Worm (Caenorhabditis elegans) whole organism, L4/young adult: ENCODE results near the gene fbxc-31.

Experiments
- dao-5 ChIP-seq: sonication (generic microtip); optimal IDR thresholded peaks from 2 replicates; lab custom pipeline; 2016; ENCODE audit warnings: missing genotype, missing genetic modification characterization, moderate library complexity, missing compliant biosample characterization
- him-1 ChIP-seq: sonication (generic microtip); optimal IDR thresholded peaks from 2 replicates; lab custom pipeline; 2016; ENCODE audit warnings: missing genotype, missing genetic modification reagents, missing genetic modification characterization, missing compliant biosample characterization

DNA sequence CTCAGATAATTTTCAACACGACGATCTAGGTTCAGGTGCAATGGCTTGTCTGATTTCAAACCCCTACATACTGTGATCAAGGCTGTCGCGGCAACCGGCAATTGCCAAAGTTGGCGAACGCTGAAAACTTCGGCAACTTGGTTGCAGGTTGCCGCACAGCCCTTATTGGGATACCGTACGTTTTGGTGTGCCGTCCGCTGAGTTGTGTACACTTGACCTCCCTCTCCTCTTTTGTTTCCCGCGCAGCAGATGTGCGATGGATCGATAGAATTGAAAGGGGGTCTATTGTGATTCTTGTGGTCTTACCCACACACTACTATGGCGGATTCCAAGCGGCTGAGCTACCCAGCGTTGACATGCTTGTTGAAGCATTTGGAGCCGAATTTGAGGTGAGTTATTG is 48.4 kb downstream of the fbxc-31 start, which contains the start of the genes C32B5.18 and C32B5.7:
- TF ChIP-seq him-1 (no peak), dao-5 (tag; lab: Kevin White, UChicago) (no peak)
